Worm (Caenorhabditis elegans): ENCODE results near the gene hars-1.

The hars-1 gene

ce11 chrIV:10880264-10880663 lies 21.5 kb downstream of the hars-1 start, which contains the start of gene fipr-15:
fipr-15 (plus strand) TSS chrIV:10880564.
- TF ChIP-seq nfya-2 (GFP tag; IDR thresholded peaks at IDR 0.05) (no peak), zfh-2 (GFP tag; conservative IDR thresholded peaks at IDR 0.05) (no peak), ceh-79 (tag; optimal IDR thresholded peaks at IDR 0.05) (no peak), madf-6 (GFP tag; IDR thresholded peaks at IDR 0.05) (no peak), Y95B8A.8 (GFP tag; IDR thresholded peaks at IDR 0.05) (no peak), dpff-1 (tag; optimal IDR thresholded peaks at IDR 0.05) (no peak), ZK185.1 (tag; optimal IDR thresholded peaks at IDR 0.05; ENCODE audit: poor library complexity, severe bottlenecking) (no peak), sea-2 (GFP tag; IDR thresholded peaks at IDR 0.05) (no peak), snpc-1.3 (tag; optimal IDR thresholded peaks at IDR 0.05; ENCODE audit: insufficient read depth) (no peak), mes-4 (tag; optimal IDR thresholded peaks at IDR 0.05) (no peak), nfya-1 (tag; optimal IDR thresholded peaks at IDR 0.05; ENCODE audit: borderline replicate concordance, insufficient read depth) (no peak), C17E4.6 (GFP tag; IDR thresholded peaks at IDR 0.05) (no peak), mxl-1 (tag; optimal IDR thresholded peaks at IDR 0.05) (no peak), B0019.2 (GFP tag; conservative IDR thresholded peaks at IDR 0.05) (no peak), F10E7.11 (tag; optimal IDR thresholded peaks at IDR 0.05) (no peak)

ce11 chrIV:10881230-10881629 lies 22.5 kb downstream of the hars-1 start, which contains the start of gene F13E9.13:
F13E9.13 (plus strand) TSS chrIV:10881546.
- TF ChIP-seq bed-1 (GFP tag; IDR thresholded peaks at IDR 0.05): no peak
- no peak for TF ChIP-seq B0035.1 (tag; optimal IDR thresholded peaks at IDR 0.05)
- no peak for TF ChIP-seq dox-1 (GFP tag; IDR thresholded peaks at IDR 0.05)
- TF ChIP-seq sea-2 (GFP tag; IDR thresholded peaks at IDR 0.05): no peak
- no peak for TF ChIP-seq nhr-27 (tag; optimal IDR thresholded peaks at IDR 0.05)
- no peak for TF ChIP-seq lir-1 (GFP tag; conservative IDR thresholded peaks at IDR 0.05)
- no peak for TF ChIP-seq madf-6 (GFP tag; IDR thresholded peaks at IDR 0.05)
- no peak for TF ChIP-seq snpc-3.4 (tag; optimal IDR thresholded peaks at IDR 0.05)
- TF ChIP-seq F57C9.4 (tag; optimal IDR thresholded peaks at IDR 0.05): no peak
- TF ChIP-seq cebp-2 (GFP tag; IDR thresholded peaks at IDR 0.05): no peak

ce11 chrIV:10884263-10884662 lies 25.5 kb downstream of the hars-1 start, which contains the start of gene F13E9.5:
F13E9.5 (minus strand) TSS chrIV:10884363.
- TF ChIP-seq ZK185.1 (tag; optimal IDR thresholded peaks at IDR 0.05; ENCODE audit: poor library complexity, severe bottlenecking) (no peak), xnd-1 (tag; optimal IDR thresholded peaks at IDR 0.05) (no peak), ceh-91 (GFP tag; IDR thresholded peaks at IDR 0.05) (no peak), ekl-4 (GFP tag; IDR thresholded peaks at IDR 0.05) (no peak), egrh-3 (GFP tag; IDR thresholded peaks at IDR 0.05) (no peak), nfyb-1 (GFP tag; IDR thresholded peaks at IDR 0.05) (no peak), T26A5.8 (tag; optimal IDR thresholded peaks at IDR 0.05) (no peak), madf-8 (GFP tag; conservative IDR thresholded peaks at IDR 0.05) (no peak), athp-1 (tag; optimal IDR thresholded peaks at IDR 0.05) (no peak), gei-17 (GFP tag; optimal IDR thresholded peaks at IDR 0.05) (no peak), sptf-2 (GFP tag; optimal IDR thresholded peaks at IDR 0.05) (no peak)

- TF ChIP-seq ztf-25 (GFP tag; IDR thresholded peaks at IDR 0.05): no peak
- TF ChIP-seq ZK185.1 (tag; optimal IDR thresholded peaks at IDR 0.05; ENCODE audit: poor library complexity, severe bottlenecking): no peak
- TF ChIP-seq dox-1 (GFP tag; IDR thresholded peaks at IDR 0.05): no peak
- TF ChIP-seq ztf-18 (tag; optimal IDR thresholded peaks at IDR 0.05): no peak
- no peak for TF ChIP-seq ceh-100 (GFP tag; IDR thresholded peaks at IDR 0.05)
- TF ChIP-seq C06A6.2 (GFP tag; conservative IDR thresholded peaks at IDR 0.05): no peak
- TF ChIP-seq rcor-1 (GFP tag; IDR thresholded peaks at IDR 0.05): no peak
- no peak for TF ChIP-seq lin-54 (GFP tag; optimal IDR thresholded peaks at IDR 0.05)
- TF ChIP-seq unc-62 (GFP tag; optimal IDR thresholded peaks at IDR 0.05): no peak
- no peak for TF ChIP-seq F57C9.4 (tag; optimal IDR thresholded peaks at IDR 0.05)
- TF ChIP-seq lag-1 (GFP tag; IDR thresholded peaks at IDR 0.05): no peak
- TF ChIP-seq C17E4.6 (GFP tag; IDR thresholded peaks at IDR 0.05): no peak
- no peak for TF ChIP-seq lsy-27 (tag; optimal IDR thresholded peaks at IDR 0.05; ENCODE audit: borderline replicate concordance, insufficient read depth)
- no peak for TF ChIP-seq ccch-3 (GFP tag; optimal IDR thresholded peaks at IDR 0.05)
- TF ChIP-seq F57A8.1 (GFP tag; optimal IDR thresholded peaks at IDR 0.05): no peak
- no peak for TF ChIP-seq ama-1 (optimal IDR thresholded peaks at IDR 0.05)
- TF ChIP-seq ama-1 (GFP tag; optimal IDR thresholded peaks at IDR 0.05): no peak
Measured at ce11 chrIV:10885915-10886314, 27.2 kb downstream of the hars-1 start, which contains the start of gene srlf-11. srlf-11 (minus strand) TSS chrIV:10886015.

All from whole organism, young adult.